Fruit fly (Drosophila melanogaster) whole organism, embryonic: ENCODE data around the gene Bet3.

ENCODE experiments used
- B-H2 ChIP-seq: fragments of 200-800 bp; sonication (Bioruptor generic); optimal IDR thresholded peaks from 2 replicates; lab custom pipeline; 2018; ENCODE audit warnings: missing biosample characterization, mild to moderate bottlenecking, missing genetic modification characterization
- CG10979 ChIP-seq: fragments of 200-800 bp; sonication (Bioruptor generic); optimal IDR thresholded peaks from 2 replicates; lab custom pipeline; 2018; ENCODE audit warnings: missing biosample characterization, mild to moderate bottlenecking, missing genetic modification characterization, moderate library complexity
- CG11085 ChIP-seq: fragments of 200-800 bp; sonication (Bioruptor generic); IDR thresholded peaks from 2 replicates; pipeline ENCODE4 v1.3.6; 2022; ENCODE audit warnings: missing biosample characterization, missing genetic modification characterization
- CG11696 ChIP-seq: fragments of 200-800 bp; sonication (Bioruptor generic); IDR thresholded peaks from 2 replicates; pipeline ENCODE4 v1.3.6; 2022; ENCODE audit warnings: missing biosample characterization, missing genetic modification characterization
- CG15073 ChIP-seq: fragments of 200-800 bp; sonication (Bioruptor generic); optimal IDR thresholded peaks from 2 replicates; lab custom pipeline; 2016; ENCODE audit warnings: missing biosample characterization, missing genetic modification characterization
- CG1602 ChIP-seq: fragments of 200-800 bp; sonication (Bioruptor generic); optimal IDR thresholded peaks from 3 replicates; lab custom pipeline; 2016; ENCODE audit warnings: missing biosample characterization, missing genetic modification characterization
- CG1603 ChIP-seq: fragments of 200-800 bp; sonication (Bioruptor generic); optimal IDR thresholded peaks from 2 replicates; lab custom pipeline; 2019; ENCODE audit warnings: missing biosample characterization, mild to moderate bottlenecking, missing genetic modification characterization, moderate library complexity
- CG2712 ChIP-seq: fragments of 200-800 bp; optimal IDR thresholded peaks from 3 replicates; lab custom pipeline; 2019; ENCODE audit warnings: missing biosample characterization, mild to moderate bottlenecking, missing genetic modification characterization, moderate library complexity
- CG5180 ChIP-seq: fragments of 200-800 bp; sonication (Bioruptor generic); optimal IDR thresholded peaks from 3 replicates; lab custom pipeline; 2017; ENCODE audit warnings: missing biosample characterization, missing genetic modification characterization, mild to moderate bottlenecking, moderate library complexity, missing genetic modification reagents
- CG5953 ChIP-seq: fragments of 200-800 bp; sonication (Bioruptor generic); IDR thresholded peaks from 2 replicates; pipeline ENCODE4 v1.3.6; 2022; ENCODE audit warnings: missing biosample characterization, missing genetic modification characterization
- CG6254 ChIP-seq: fragments of 200-800 bp; sonication (Bioruptor generic); optimal IDR thresholded peaks from 3 replicates; lab custom pipeline; 2017; ENCODE audit warnings: mild to moderate bottlenecking, missing biosample characterization, missing genetic modification reagents, missing genetic modification characterization
- CG7963 ChIP-seq: fragments of 200-800 bp; sonication (Bioruptor generic); IDR thresholded peaks from 3 replicates; pipeline ENCODE4 v1.3.6; 2022; ENCODE audit warnings: missing biosample characterization, missing genetic modification characterization; ENCODE audit not compliant: partially characterized antibody
- CG7987 ChIP-seq: fragments of 200-800 bp; sonication (Bioruptor generic); optimal IDR thresholded peaks from 2 replicates; lab custom pipeline; 2018; ENCODE audit warnings: missing biosample characterization, mild to moderate bottlenecking, missing genetic modification characterization, moderate library complexity
- CG8290 ChIP-seq, 3 experiments: fragments of 200-800 bp; sonication (Bioruptor generic); optimal IDR thresholded peaks; 2 replicates each; lab custom pipeline; 2016 to 2019; ENCODE audit warnings: missing biosample characterization in 3 of 3, missing genetic modification characterization in 3 of 3, mild to moderate bottlenecking in 2 of 3, moderate library complexity in 1 of 3
- CG8924 ChIP-seq: fragments of 200-800 bp; optimal IDR thresholded peaks from 3 replicates; lab custom pipeline; 2019; ENCODE audit warnings: missing biosample characterization, mild to moderate bottlenecking, missing genetic modification characterization, moderate library complexity
- CG9797 ChIP-seq: fragments of 200-800 bp; sonication (Bioruptor generic); optimal IDR thresholded peaks from 3 replicates; lab custom pipeline; 2018; ENCODE audit warnings: missing biosample characterization, mild to moderate bottlenecking, missing genetic modification characterization
- CHES-1-like ChIP-seq: fragments of 200-800 bp; sonication (Bioruptor generic); optimal IDR thresholded peaks from 2 replicates; lab custom pipeline; 2016; ENCODE audit warnings: missing biosample characterization, missing genetic modification characterization
- Dad ChIP-seq: fragments of 200-800 bp; sonication (Bioruptor generic); optimal IDR thresholded peaks from 3 replicates; lab custom pipeline; 2016; ENCODE audit warnings: missing biosample characterization, missing genetic modification characterization
- HmgD ChIP-seq: fragments of 200-800 bp; sonication (Bioruptor generic); optimal IDR thresholded peaks from 3 replicates; lab custom pipeline; 2016; ENCODE audit warnings: missing biosample characterization, missing genetic modification characterization
- HmgZ ChIP-seq: fragments of 200-800 bp; sonication (Bioruptor generic); optimal IDR thresholded peaks from 2 replicates; lab custom pipeline; 2018; ENCODE audit warnings: missing biosample characterization, mild to moderate bottlenecking, missing genetic modification characterization
- Hr39 ChIP-seq: fragments of >200 bp; optimal IDR thresholded peaks from 2 replicates; lab custom pipeline; 2017
- Lim3 ChIP-seq: fragments of 200-800 bp; sonication (Bioruptor generic); IDR thresholded peaks from 2 replicates; pipeline ENCODE4 v1.3.6; 2022; ENCODE audit warnings: missing biosample characterization, missing genetic modification characterization
- NC2β ChIP-seq: fragments of 200-800 bp; sonication (Bioruptor generic); optimal IDR thresholded peaks from 2 replicates; lab custom pipeline; 2016; ENCODE audit warnings: missing biosample characterization, missing genetic modification characterization
- Rfx ChIP-seq: fragments of 200-800 bp; sonication (Bioruptor generic); IDR thresholded peaks from 2 replicates; pipeline ENCODE4 v1.3.6; 2022; ENCODE audit warnings: missing biosample characterization, missing genetic modification characterization
- amos ChIP-seq: fragments of 200-800 bp; sonication (Bioruptor generic); IDR thresholded peaks from 2 replicates; pipeline ENCODE4 v1.3.6; 2022; ENCODE audit warnings: missing biosample characterization, missing genetic modification characterization; ENCODE audit not compliant: partially characterized antibody
- bowl ChIP-seq: fragments of 200-800 bp; sonication (Bioruptor generic); IDR thresholded peaks from 2 replicates; pipeline ENCODE4 v1.3.6; 2022; ENCODE audit warnings: missing biosample characterization, missing genetic modification characterization
- chn ChIP-seq: fragments of 200-800 bp; sonication (Bioruptor generic); optimal IDR thresholded peaks from 2 replicates; lab custom pipeline; 2016; ENCODE audit warnings: missing biosample characterization, missing genetic modification characterization
- cwo ChIP-seq: fragments of 200-800 bp; sonication (Bioruptor generic); optimal IDR thresholded peaks from 3 replicates; lab custom pipeline; 2017; ENCODE audit warnings: missing biosample characterization, missing genetic modification characterization, mild to moderate bottlenecking, moderate library complexity, missing genetic modification reagents
- esg ChIP-seq: fragments of 200-800 bp; sonication (Bioruptor generic); conservative IDR thresholded peaks from 2 replicates; pipeline ENCODE4 v1.3.6; 2022; ENCODE audit warnings: missing biosample characterization, missing genetic modification characterization
- eyg ChIP-seq: fragments of 200-800 bp; sonication (Bioruptor generic); optimal IDR thresholded peaks from 3 replicates; lab custom pipeline; 2016; ENCODE audit warnings: missing biosample characterization, missing genetic modification characterization
- gcm ChIP-seq: fragments of 200-800 bp; sonication (Bioruptor generic); optimal IDR thresholded peaks from 2 replicates; lab custom pipeline; 2019; ENCODE audit warnings: missing biosample characterization, mild to moderate bottlenecking, missing genetic modification characterization, moderate library complexity
- gfzf ChIP-seq: fragments of 200-800 bp; sonication (Bioruptor generic); optimal IDR thresholded peaks from 2 replicates; lab custom pipeline; 2016; ENCODE audit warnings: missing biosample characterization, mild to moderate bottlenecking, missing genetic modification characterization, moderate library complexity
- grau ChIP-seq: fragments of 200-800 bp; optimal IDR thresholded peaks from 3 replicates; lab custom pipeline; 2019; ENCODE audit warnings: missing biosample characterization, mild to moderate bottlenecking, missing genetic modification characterization, moderate library complexity
- jumu ChIP-seq: fragments of 200-800 bp; sonication (Bioruptor generic); optimal IDR thresholded peaks from 3 replicates; lab custom pipeline; 2016; ENCODE audit warnings: missing biosample characterization, missing genetic modification characterization
- kah ChIP-seq: fragments of 200-800 bp; sonication (Bioruptor generic); optimal IDR thresholded peaks from 2 replicates; lab custom pipeline; 2018; ENCODE audit warnings: missing biosample characterization, mild to moderate bottlenecking, missing genetic modification characterization
- lab ChIP-seq: fragments of 200-800 bp; sonication (Bioruptor generic); optimal IDR thresholded peaks from 3 replicates; lab custom pipeline; 2017; ENCODE audit warnings: missing biosample characterization, missing genetic modification characterization, mild to moderate bottlenecking, moderate library complexity, missing genetic modification reagents
- lilli ChIP-seq: fragments of 200-800 bp; sonication (Bioruptor generic); optimal IDR thresholded peaks from 3 replicates; lab custom pipeline; 2016; ENCODE audit warnings: missing biosample characterization, missing genetic modification characterization
- nmo ChIP-seq: fragments of 200-800 bp; sonication (Bioruptor generic); optimal IDR thresholded peaks from 2 replicates; lab custom pipeline; 2018; ENCODE audit warnings: missing biosample characterization, mild to moderate bottlenecking, missing genetic modification characterization, moderate library complexity
- org-1 ChIP-seq: fragments of 200-800 bp; sonication (Bioruptor generic); optimal IDR thresholded peaks from 2 replicates; lab custom pipeline; 2017; ENCODE audit warnings: missing biosample characterization, missing genetic modification characterization
- prd ChIP-seq, 3 experiments: fragments of >200 bp in 2 of 3; fragments of 200-800 bp in 1 of 3; sonication (Bioruptor generic) in 1 of 3; optimal IDR thresholded peaks in 2 of 3; IDR thresholded peaks in 1 of 3; 2 replicates in 2 of 3; 3 replicates in 1 of 3; pipeline versions ENCODE4 v1.3.6 to Lab custom; 2017 to 2022; ENCODE audit warnings: missing biosample characterization in 1 of 3, missing genetic modification characterization in 1 of 3
- ro ChIP-seq: fragments of 200-800 bp; sonication (Bioruptor generic); IDR thresholded peaks from 2 replicates; pipeline ENCODE4 v1.3.6; 2022; ENCODE audit warnings: missing biosample characterization, missing genetic modification characterization
- shn ChIP-seq: fragments of 200-800 bp; sonication (Bioruptor generic); optimal IDR thresholded peaks from 3 replicates; lab custom pipeline; 2016; ENCODE audit warnings: missing biosample characterization, missing genetic modification characterization
- sima ChIP-seq: fragments of 200-800 bp; sonication (Bioruptor generic); optimal IDR thresholded peaks from 2 replicates; lab custom pipeline; 2016; ENCODE audit warnings: missing biosample characterization, missing genetic modification characterization
- slou ChIP-seq: fragments of 200-800 bp; sonication (Bioruptor generic); optimal IDR thresholded peaks from 3 replicates; lab custom pipeline; 2016; ENCODE audit warnings: missing biosample characterization, missing genetic modification characterization
- sna ChIP-seq: fragments of 200-800 bp; sonication (Bioruptor generic); IDR thresholded peaks from 2 replicates; pipeline ENCODE4 v1.3.6; 2022; ENCODE audit warnings: missing biosample characterization, missing genetic modification characterization; ENCODE audit not compliant: partially characterized antibody
- so ChIP-seq: fragments of 200-800 bp; sonication (Bioruptor generic); IDR thresholded peaks from 3 replicates; pipeline ENCODE4 v1.3.6; 2022; ENCODE audit warnings: missing biosample characterization, missing genetic modification characterization
- sob ChIP-seq: fragments of 200-800 bp; sonication (Bioruptor generic); IDR thresholded peaks from 2 replicates; pipeline ENCODE4 v1.3.6; 2022; ENCODE audit warnings: missing biosample characterization, missing genetic modification characterization
- sug ChIP-seq: fragments of 200-800 bp; optimal IDR thresholded peaks from 2 replicates; lab custom pipeline; 2019; ENCODE audit warnings: missing biosample characterization, mild to moderate bottlenecking, missing genetic modification characterization, moderate library complexity
- trh ChIP-seq: fragments of 200-800 bp; sonication (Bioruptor generic); optimal IDR thresholded peaks from 2 replicates; lab custom pipeline; 2016; ENCODE audit warnings: missing biosample characterization, missing genetic modification characterization

The Bet3 gene

DNA sequence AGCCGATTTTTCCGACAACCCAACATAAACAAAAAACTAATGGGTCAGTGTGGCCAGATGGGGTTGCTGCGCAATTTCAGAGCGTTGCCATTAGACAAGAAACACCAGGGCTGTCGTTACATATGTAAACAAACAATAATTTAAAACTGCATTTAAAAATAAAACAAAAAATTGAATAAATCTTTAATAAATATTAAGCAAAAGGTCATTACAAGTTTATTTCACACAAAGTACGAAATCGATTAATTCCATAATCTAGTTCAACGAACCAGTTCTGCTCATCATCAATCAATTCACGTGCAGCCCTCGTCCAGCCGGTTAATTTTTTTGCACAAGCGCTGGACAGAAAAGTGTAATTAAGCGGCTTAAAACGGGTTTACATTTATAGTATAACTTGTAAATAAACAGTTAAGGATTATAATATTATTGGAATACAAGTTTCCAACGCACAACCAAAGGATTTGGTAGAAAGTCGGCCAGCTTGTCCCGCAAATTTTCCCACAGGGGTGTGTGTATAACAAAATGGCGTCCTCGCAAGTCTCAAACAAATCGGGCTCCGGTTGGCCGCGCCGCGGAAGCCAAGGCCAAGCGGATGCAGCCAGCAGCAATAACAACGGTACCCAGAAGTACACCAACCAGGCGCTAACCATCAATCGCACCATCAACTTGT is 31.2 kb downstream of the Bet3 start, which contains the start of the genes CG4022 and Cpsf5 (continued):
- peak; percentile 51 for TF ChIP-seq slou
- TF ChIP-seq org-1 = peak; percentile 45
- TF ChIP-seq CG11696 (GFP tag; lab: Robert Waterston, UW) = peak; percentile 61
- no peak for TF ChIP-seq CG15073 (GFP tag; lab: Kevin White, UChicago)
- peak; percentile 2 for TF ChIP-seq eyg
- no peak for TF ChIP-seq HmgD
- 0 out of 2 replicates have a peak, but pooled peaks have one; percentile 13 for TF ChIP-seq bowl
- peak; percentile 80 for TF ChIP-seq CG8290 (GFP tag; optimal IDR thresholded peaks at IDR 0.05; lab: Kevin White, UChicago)
- peak; percentile 31 to 35 for TF ChIP-seq CG8290 (tag; optimal IDR thresholded peaks at IDR 0.05; lab: Kevin White, UChicago)
- TF ChIP-seq CHES-1-like (GFP tag; lab: Kevin White, UChicago) = peak; percentile 60
- TF ChIP-seq sob (GFP tag; lab: Robert Waterston, UW) = peak; percentile 87
- peak; percentile 44 for TF ChIP-seq NC2β (GFP tag; lab: Kevin White, UChicago)
- TF ChIP-seq CG7963 (GFP tag; lab: Robert Waterston, UW) = no peak
- peak; percentile 89 for TF ChIP-seq B-H2 (GFP tag; lab: Kevin White, UChicago)
- TF ChIP-seq CG9797 = peak; percentile 89
- TF ChIP-seq gfzf (GFP tag; lab: Kevin White, UChicago) = peak; percentile 71
- peak; percentile 1; the same call in 1 of the 2 replicates for TF ChIP-seq CG5953 (GFP tag; lab: Robert Waterston, UW)
- peak; percentile 78 for TF ChIP-seq gcm
- TF ChIP-seq nmo (GFP tag; lab: Kevin White, UChicago) = peak; percentile 91
- TF ChIP-seq CG1603 (tag; lab: Kevin White, UChicago) = peak; percentile 64
- peak; percentile 90 for TF ChIP-seq lilli (GFP tag; lab: Kevin White, UChicago)
- TF ChIP-seq trh (GFP tag; lab: Kevin White, UChicago) = peak; percentile 65
- no peak for TF ChIP-seq prd (optimal IDR thresholded peaks at IDR 0.05; lab: Kevin White, UChicago)
- TF ChIP-seq prd (GFP tag; IDR thresholded peaks at IDR 0.05; lab: Robert Waterston, UW) = peak; percentile 84
- TF ChIP-seq ro (GFP tag; lab: Robert Waterston, UW) = no peak
- peak; percentile 79 for TF ChIP-seq esg (GFP tag; lab: Robert Waterston, UW)
- peak; percentile 84 for TF ChIP-seq chn (GFP tag; lab: Kevin White, UChicago)
- TF ChIP-seq sima (GFP tag; lab: Kevin White, UChicago) = no peak
- peak; percentile 91 for TF ChIP-seq HmgZ (tag; lab: Kevin White, UChicago)
- TF ChIP-seq sna (GFP tag; lab: Robert Waterston, UW) = no peak
- peak; percentile 88 for TF ChIP-seq lab (GFP tag; lab: Kevin White, UChicago)
- TF ChIP-seq Dad (GFP tag; lab: Kevin White, UChicago) = peak; percentile 34
- peak; percentile 91 for TF ChIP-seq CG2712
- TF ChIP-seq grau (tag; lab: Kevin White, UChicago) = peak; percentile 86
- TF ChIP-seq CG8924 (tag; lab: Kevin White, UChicago) = peak; percentile 90
- peak; percentile 44 for TF ChIP-seq shn (GFP tag; lab: Kevin White, UChicago)
- TF ChIP-seq CG6254 = peak; percentile 51
- peak; percentile 56; the same call in 1 of the 2 replicates for TF ChIP-seq CG11085 (GFP tag; lab: Robert Waterston, UW)
- TF ChIP-seq CG10979 (tag; lab: Kevin White, UChicago) = peak; percentile 74
- peak; percentile 22 for TF ChIP-seq kah
- peak; percentile 88 for TF ChIP-seq Rfx (GFP tag; lab: Robert Waterston, UW)
- TF ChIP-seq CG5180 (GFP tag; lab: Kevin White, UChicago) = no peak
- TF ChIP-seq Lim3 (GFP tag; lab: Robert Waterston, UW) = no peak
- TF ChIP-seq Hr39 (lab: Kevin White, UChicago) = no peak
- peak; percentile 73 for TF ChIP-seq CG1602 (GFP tag; lab: Kevin White, UChicago)
- no peak for TF ChIP-seq CG7987 (GFP tag; lab: Kevin White, UChicago)
- TF ChIP-seq cwo (GFP tag; lab: Kevin White, UChicago) = peak; percentile 58
- peak; percentile 89 for TF ChIP-seq sug (tag; lab: Kevin White, UChicago)
- peak; percentile 85; the same call in 2 of the 3 replicates for TF ChIP-seq so
- TF ChIP-seq jumu (GFP tag; lab: Kevin White, UChicago) = peak; percentile 67
- peak; percentile 48; the same call in 1 of the 2 replicates for TF ChIP-seq amos (GFP tag; lab: Robert Waterston, UW)
